Fruit fly (Drosophila melanogaster) whole organism, adult: ENCODE data around the gene bib.

Experiments
- CG12768 ChIP-seq: fragments of 200-800 bp; sonication (Bioruptor generic); optimal IDR thresholded peaks from 2 replicates; lab custom pipeline; 2017; ENCODE audit warnings: missing biosample characterization, missing genetic modification characterization, mild to moderate bottlenecking, moderate library complexity, missing genetic modification reagents
- CG14711 ChIP-seq: fragments of 200-800 bp; sonication (Bioruptor generic); optimal IDR thresholded peaks from 2 replicates; lab custom pipeline; 2018; ENCODE audit warnings: missing biosample characterization, mild to moderate bottlenecking, missing genetic modification characterization, moderate library complexity
- CG1620 ChIP-seq: fragments of 200-800 bp; sonication (Bioruptor generic); optimal IDR thresholded peaks from 2 replicates; lab custom pipeline; 2016; ENCODE audit warnings: missing biosample characterization, missing genetic modification characterization
- CG5204 ChIP-seq: fragments of 200-800 bp; sonication (Bioruptor generic); optimal IDR thresholded peaks from 2 replicates; lab custom pipeline; 2016; ENCODE audit warnings: missing biosample characterization, missing genetic modification characterization
- CG7045 ChIP-seq: fragments of 200-800 bp; sonication (Bioruptor generic); optimal IDR thresholded peaks from 2 replicates; lab custom pipeline; 2017; ENCODE audit warnings: missing biosample characterization, mild to moderate bottlenecking, missing genetic modification characterization
- Crg-1 ChIP-seq: fragments of 200-800 bp; sonication (Bioruptor generic); optimal IDR thresholded peaks from 2 replicates; lab custom pipeline; 2016; ENCODE audit warnings: missing biosample characterization, missing genetic modification characterization
- Hr96 ChIP-seq: fragments of 200-800 bp; sonication (Bioruptor generic); optimal IDR thresholded peaks from 2 replicates; lab custom pipeline; 2016; ENCODE audit warnings: missing biosample characterization, missing genetic modification characterization
- Mnt ChIP-seq: fragments of 200-800 bp; sonication (Bioruptor generic); optimal IDR thresholded peaks from 2 replicates; lab custom pipeline; 2016; ENCODE audit warnings: missing biosample characterization, mild to moderate bottlenecking, missing genetic modification characterization
- bab1 ChIP-seq: fragments of 200-800 bp; sonication (Bioruptor generic); optimal IDR thresholded peaks from 3 replicates; lab custom pipeline; 2019; ENCODE audit warnings: missing biosample characterization, mild to moderate bottlenecking, missing genetic modification characterization, moderate library complexity
- cic ChIP-seq: fragments of 200-800 bp; sonication (Bioruptor generic); optimal IDR thresholded peaks from 2 replicates; lab custom pipeline; 2017; ENCODE audit warnings: missing biosample characterization, mild to moderate bottlenecking, missing genetic modification characterization, moderate library complexity
- kay ChIP-seq: fragments of 200-800 bp; sonication (Bioruptor generic); peaks from one replicate; lab custom pipeline; 2016; ENCODE audit warnings: missing biosample characterization, missing genetic modification characterization, borderline replicate concordance
- pad ChIP-seq: fragments of 200-800 bp; sonication (Bioruptor generic); optimal IDR thresholded peaks from 3 replicates; lab custom pipeline; 2017; ENCODE audit warnings: missing biosample characterization, missing genetic modification characterization, mild to moderate bottlenecking, moderate library complexity, missing genetic modification reagents
- toe ChIP-seq: fragments of 200-800 bp; sonication (Bioruptor generic); optimal IDR thresholded peaks from 2 replicates; lab custom pipeline; 2016; ENCODE audit warnings: missing biosample characterization, missing genetic modification characterization

DNA sequence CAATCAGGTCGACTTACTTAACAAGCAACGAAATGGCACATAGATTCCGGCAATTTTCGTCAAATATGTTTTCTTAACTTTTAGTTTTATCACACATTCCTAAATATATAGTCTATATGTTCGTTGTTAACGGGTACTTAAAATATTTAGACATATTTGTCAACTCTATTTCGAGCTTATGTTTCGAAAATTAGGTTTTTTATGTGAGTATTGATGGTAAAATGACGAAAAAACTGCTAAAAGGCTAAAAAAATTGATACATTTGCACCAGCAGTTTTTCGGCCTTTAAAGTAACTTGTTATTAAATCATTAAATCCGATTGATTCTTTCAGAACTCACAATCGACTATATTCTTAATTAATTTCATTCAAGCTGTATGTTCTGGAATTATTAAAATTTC, 32.9 kb downstream of the bib start, which contains the start of gene CG13131:
- TF ChIP-seq kay (GFP tag; lab: Kevin White, UChicago): no peak
- no peak for TF ChIP-seq pad (GFP tag; lab: Kevin White, UChicago)
- TF ChIP-seq bab1 (GFP tag; lab: Kevin White, UChicago): no peak
- no peak for TF ChIP-seq CG1620 (GFP tag; lab: Kevin White, UChicago)
- TF ChIP-seq CG5204 (GFP tag; lab: Kevin White, UChicago): no peak
- TF ChIP-seq CG7045 (GFP tag; lab: Kevin White, UChicago): no peak
- TF ChIP-seq Hr96 (GFP tag; lab: Kevin White, UChicago): no peak
- TF ChIP-seq CG12768 (GFP tag; lab: Kevin White, UChicago): no peak
- no peak for TF ChIP-seq cic (GFP tag; lab: Kevin White, UChicago)
- TF ChIP-seq CG14711 (tag; lab: Kevin White, UChicago): no peak
- TF ChIP-seq Mnt (GFP tag; lab: Kevin White, UChicago): no peak
- TF ChIP-seq Crg-1 (GFP tag; lab: Kevin White, UChicago): no peak
- TF ChIP-seq toe: no peak
